Fruit fly (Drosophila melanogaster): ENCODE data around the gene MED1.

Gene MED1

DNA sequence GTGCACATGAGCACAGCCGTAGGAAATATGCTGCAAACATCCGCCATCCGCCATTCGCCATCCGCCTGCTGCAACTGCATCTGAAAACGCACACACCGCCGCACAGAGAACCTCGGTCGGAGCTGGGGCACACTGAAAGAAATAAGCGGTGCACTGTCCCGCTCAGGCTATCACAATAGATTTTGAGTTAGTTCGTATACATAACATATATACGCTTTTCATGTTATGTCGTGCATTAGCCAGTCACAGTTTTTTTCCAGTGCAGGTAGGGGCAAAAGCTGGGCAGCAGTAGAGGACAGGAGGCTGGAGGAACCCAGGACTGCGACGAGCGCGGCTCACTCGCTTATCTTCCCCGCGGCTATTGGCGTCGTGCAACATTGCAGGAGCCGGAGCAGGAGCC is 39.8 kb downstream of the MED1 start:
- no peak for TF ChIP-seq Myc (optimal IDR thresholded peaks at IDR 0.05)
- TF ChIP-seq h (optimal IDR thresholded peaks at IDR 0.05) = no peak
- no peak for TF ChIP-seq psq (optimal IDR thresholded peaks at IDR 0.05)
- no peak for TF ChIP-seq ttk (optimal IDR thresholded peaks at IDR 0.05)
- no peak for TF ChIP-seq insv (optimal IDR thresholded peaks at IDR 0.05)
- no peak for TF ChIP-seq Sin3A (optimal IDR thresholded peaks at IDR 0.05)

DNA sequence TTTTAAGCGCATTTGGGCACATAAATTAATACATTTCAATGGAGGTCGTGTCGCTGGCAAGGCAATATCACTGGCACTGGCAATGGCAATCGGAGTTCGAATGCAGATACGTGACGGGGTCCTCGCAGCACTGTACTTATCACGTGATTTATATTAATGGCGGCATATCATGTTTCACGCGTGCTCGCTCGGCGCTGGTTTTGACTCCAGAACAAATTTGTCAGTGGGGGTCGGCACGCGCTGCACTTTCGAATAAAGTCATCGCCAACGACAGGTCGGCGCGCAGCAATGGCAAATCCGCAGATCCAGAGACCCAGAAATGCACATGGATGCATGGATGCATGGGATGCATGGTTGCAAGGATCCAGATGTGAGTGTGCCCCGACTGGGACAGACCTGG is 43.0 kb downstream of the MED1 start:
- TF ChIP-seq Sin3A (optimal IDR thresholded peaks at IDR 0.05) (no peak), ttk (optimal IDR thresholded peaks at IDR 0.05) (no peak), psq (optimal IDR thresholded peaks at IDR 0.05) (no peak), h (optimal IDR thresholded peaks at IDR 0.05) (no peak)

DNA sequence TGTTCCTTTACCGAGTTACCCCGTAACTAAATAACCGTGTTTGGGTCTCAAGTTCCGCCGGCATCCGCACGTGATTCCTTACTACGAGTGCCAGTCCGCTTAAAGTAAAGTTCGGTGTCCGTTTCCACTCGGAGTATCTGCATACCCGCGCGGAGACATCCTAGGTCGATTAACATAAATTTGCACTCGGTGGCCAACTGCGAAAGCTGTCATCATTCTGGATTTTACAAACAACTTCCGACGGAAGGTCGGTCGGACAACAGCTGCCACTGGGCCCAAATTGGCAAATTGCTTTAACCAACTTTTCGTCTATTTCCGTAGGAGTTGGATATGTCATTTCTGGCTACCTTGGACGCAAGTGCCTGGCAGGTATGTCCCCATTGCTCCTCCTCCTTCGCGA is 47.7 kb downstream of the MED1 start, which contains the start of gene TfAP-2:
TfAP-2 (plus strand) TSS at position 301 of the 400 bp plus-strand sequence.
- TF ChIP-seq h (optimal IDR thresholded peaks at IDR 0.05) = no peak
- TF ChIP-seq Sin3A (optimal IDR thresholded peaks at IDR 0.05) = no peak
- TF ChIP-seq Myc (optimal IDR thresholded peaks at IDR 0.05) = no peak
- no peak for TF ChIP-seq insv (optimal IDR thresholded peaks at IDR 0.05)
- TF ChIP-seq psq (optimal IDR thresholded peaks at IDR 0.05) = no peak

DNA sequence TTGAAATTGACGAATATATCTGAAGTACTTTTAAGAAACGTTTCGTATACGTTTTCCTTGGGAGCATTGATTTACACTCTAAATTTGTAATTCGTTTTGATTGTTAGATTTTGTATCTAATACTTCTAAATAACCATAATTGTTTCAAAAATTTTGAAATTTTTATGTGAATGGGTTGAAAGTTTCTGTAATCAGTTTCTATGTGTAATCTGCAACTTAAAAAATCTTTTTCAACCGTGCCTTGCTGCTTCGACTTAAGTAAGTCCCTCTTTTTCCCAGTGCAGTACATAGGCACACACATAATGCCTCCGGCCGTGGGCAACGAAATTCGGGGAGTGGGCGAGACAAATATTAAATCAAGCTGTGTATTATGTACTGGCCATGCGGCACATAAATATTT is 48.8 kb downstream of the MED1 start:
- TF ChIP-seq Myc (optimal IDR thresholded peaks at IDR 0.05) = no peak
- no peak for TF ChIP-seq psq (optimal IDR thresholded peaks at IDR 0.05)
- TF ChIP-seq insv (optimal IDR thresholded peaks at IDR 0.05) = no peak
- TF ChIP-seq Sin3A (optimal IDR thresholded peaks at IDR 0.05) = no peak
- TF ChIP-seq ttk (optimal IDR thresholded peaks at IDR 0.05) = no peak
- no peak for TF ChIP-seq h (optimal IDR thresholded peaks at IDR 0.05)

DNA sequence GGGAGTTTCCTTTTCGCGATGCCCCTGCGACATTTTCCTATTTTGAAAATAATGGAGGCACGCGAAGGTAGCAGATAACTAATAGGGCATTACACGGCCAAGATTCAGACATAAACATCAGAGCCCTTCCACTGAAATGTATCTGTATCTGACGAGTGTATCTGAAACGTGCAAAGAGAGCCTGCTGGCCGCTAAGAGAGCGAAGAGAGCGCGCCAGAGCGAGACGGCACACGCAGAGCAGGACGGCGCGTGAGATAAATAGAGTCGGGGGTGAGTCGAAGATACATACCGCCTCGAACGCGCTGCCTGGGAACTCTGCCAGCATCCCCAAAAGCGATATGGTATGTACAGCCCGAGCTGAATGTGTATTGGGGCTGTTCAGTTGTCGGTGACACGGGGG is 49.6 kb downstream of the MED1 start:
- TF ChIP-seq Myc (optimal IDR thresholded peaks at IDR 0.05) = no peak
- TF ChIP-seq h (optimal IDR thresholded peaks at IDR 0.05) = no peak
- TF ChIP-seq psq (optimal IDR thresholded peaks at IDR 0.05) = no peak
- no peak for TF ChIP-seq insv (optimal IDR thresholded peaks at IDR 0.05)
- no peak for TF ChIP-seq ttk (optimal IDR thresholded peaks at IDR 0.05)
- TF ChIP-seq Sin3A (optimal IDR thresholded peaks at IDR 0.05) = no peak

DNA sequence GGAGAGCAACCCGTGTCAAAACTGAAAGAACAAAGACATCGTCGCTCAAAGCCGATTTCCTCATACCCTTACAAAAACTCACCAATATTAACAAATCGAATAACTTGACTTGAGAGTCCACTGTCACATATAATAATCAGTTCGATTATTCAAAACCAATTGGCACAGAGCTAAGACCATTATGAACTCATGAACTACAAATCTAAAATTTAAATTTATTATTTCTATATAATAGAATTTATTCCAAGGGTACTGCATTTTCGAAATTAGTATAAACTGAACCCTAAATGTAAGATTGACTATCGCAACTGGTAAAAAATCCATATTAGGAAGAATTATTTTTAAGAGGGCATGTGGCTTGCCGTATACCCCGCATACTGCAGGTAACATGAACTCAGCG is 52.3 kb downstream of the MED1 start:
- TF ChIP-seq psq (optimal IDR thresholded peaks at IDR 0.05) = no peak
- TF ChIP-seq ttk (optimal IDR thresholded peaks at IDR 0.05) = no peak
- TF ChIP-seq insv (optimal IDR thresholded peaks at IDR 0.05) = no peak
- TF ChIP-seq h (optimal IDR thresholded peaks at IDR 0.05) = no peak
- TF ChIP-seq Sin3A (optimal IDR thresholded peaks at IDR 0.05) = no peak
- no peak for TF ChIP-seq Myc (optimal IDR thresholded peaks at IDR 0.05)
